Worm (Caenorhabditis elegans) whole organism, L4 larva: ENCODE measurements around the gene hap-1.

ENCODE experiments used
- F37D6.2 ChIP-seq: sonication (generic microtip); optimal IDR thresholded peaks from 2 replicates; lab custom pipeline; 2016; ENCODE audit warnings: mild to moderate bottlenecking, missing genetic modification characterization, missing compliant biosample characterization
- dmd-6 ChIP-seq: fragments of 200-800 bp; sonication (Bioruptor generic); IDR thresholded peaks from 2 replicates; pipeline ENCODE4 v1.3.6; 2022; ENCODE audit warnings: missing genetic modification reagents, missing genetic modification characterization, missing compliant biosample characterization
- dmd-8 ChIP-seq: fragments of 200-800 bp; sonication (Bioruptor generic); IDR thresholded peaks from 2 replicates; pipeline ENCODE4 v1.3.6; 2022; ENCODE audit warnings: missing genetic modification characterization, missing compliant biosample characterization
- dpl-1 ChIP-seq: fragments of 150-350 bp; optimal IDR thresholded peaks from 2 replicates; lab custom pipeline; 2014; ENCODE audit warnings: missing biosample characterization, missing genetic modification reagents, missing genetic modification characterization
- duxl-1 ChIP-seq: sonication (generic microtip); optimal IDR thresholded peaks from 2 replicates; lab custom pipeline; 2016; ENCODE audit warnings: mild to moderate bottlenecking, missing genetic modification characterization, moderate library complexity, missing compliant biosample characterization; ENCODE audit not compliant: poor library complexity
- fkh-10 ChIP-seq: fragments of 150-350 bp; optimal IDR thresholded peaks from 2 replicates; lab custom pipeline; 2014; ENCODE audit warnings: missing biosample characterization, missing genetic modification reagents, missing genetic modification characterization
- lin-13 ChIP-seq: fragments of 150-350 bp; optimal IDR thresholded peaks from 2 replicates; lab custom pipeline; 2014; ENCODE audit warnings: missing biosample characterization, missing genetic modification reagents, missing genetic modification characterization
- lin-38 ChIP-seq: fragments of 200-800 bp; sonication (Bioruptor generic); IDR thresholded peaks from 2 replicates; pipeline ENCODE4 v1.3.6; 2022; ENCODE audit warnings: missing genetic modification reagents, missing genetic modification characterization, missing compliant biosample characterization
- mdl-1 ChIP-seq, 2 experiments: fragments of 150-350 bp in 1 of 2; sonication (generic microtip) in 1 of 2; optimal IDR thresholded peaks; 2 replicates each; lab custom pipeline; 2014 to 2017; ENCODE audit warnings: missing biosample characterization in 2 of 2, missing genetic modification characterization in 2 of 2
- mep-1 ChIP-seq: fragments of 150-350 bp; sonication (generic microtip); optimal IDR thresholded peaks from 3 replicates; lab custom pipeline; 2014; ENCODE audit warnings: missing biosample characterization, missing genetic modification characterization
- nhr-111 ChIP-seq: fragments of 200-800 bp; sonication (Bioruptor generic); optimal IDR thresholded peaks from 2 replicates; lab custom pipeline; 2018; ENCODE audit warnings: mild to moderate bottlenecking, missing genetic modification characterization, missing compliant biosample characterization
- nhr-77 ChIP-seq: fragments of 150-350 bp; optimal IDR thresholded peaks from 2 replicates; lab custom pipeline; 2014; ENCODE audit warnings: missing biosample characterization, missing genetic modification characterization
- unc-39 ChIP-seq: sonication (generic microtip); optimal IDR thresholded peaks from 2 replicates; lab custom pipeline; 2017; ENCODE audit warnings: missing biosample characterization, missing genetic modification characterization
- zag-1 ChIP-seq: fragments of 150-350 bp; optimal IDR thresholded peaks from 2 replicates; lab custom pipeline; 2014; ENCODE audit warnings: missing biosample characterization, missing genetic modification characterization

ce11 chrIII:5269814-5270213, 6.1 kb downstream of the hap-1 start, which contains the start of gene ZC395.4:
- TF ChIP-seq lin-38 (GFP tag; lab: Robert Waterston, UW) (no peak), fkh-10 (GFP tag; lab: Kevin White, UChicago) (no peak), nhr-111 (GFP tag; lab: Kevin White, UChicago) (no peak), lin-13 (GFP tag; lab: Kevin White, UChicago) (no peak), mdl-1 (tag; optimal IDR thresholded peaks at IDR 0.05; lab: Kevin White, UChicago) (no peak), unc-39 (no peak), dmd-6 (GFP tag; lab: Robert Waterston, UW) (no peak), dmd-8 (GFP tag; lab: Robert Waterston, UW) (no peak), F37D6.2 (tag; lab: Kevin White, UChicago) (no peak), duxl-1 (tag; lab: Kevin White, UChicago) (no peak), zag-1 (tag; lab: Kevin White, UChicago) (no peak), nhr-77 (tag; lab: Kevin White, UChicago) (no peak), mep-1 (tag; lab: Kevin White, UChicago) (no peak), dpl-1 (GFP tag; lab: Kevin White, UChicago) (no peak)
